Worm (Caenorhabditis elegans): ENCODE results near the gene T26A5.6.

T26A5.6 gene

ce11 chrIII:6454183-6454582 lies 3.7 kb upstream of the T26A5.6 start, which contains the start of gene jhdm-1:
jhdm-1 (plus strand) TSS chrIII:6454483.
- no peak for TF ChIP-seq flt-1 (GFP tag; IDR thresholded peaks at IDR 0.05)
- no peak for TF ChIP-seq klf-2 (GFP tag; conservative IDR thresholded peaks at IDR 0.05)
- no peak for TF ChIP-seq cog-1 (tag; optimal IDR thresholded peaks at IDR 0.05)
- TF ChIP-seq ref-1 (GFP tag; conservative IDR thresholded peaks at IDR 0.05): no peak
- no peak for TF ChIP-seq ztf-29 (GFP tag; IDR thresholded peaks at IDR 0.05)
- no peak for TF ChIP-seq T22C8.4 (GFP tag; IDR thresholded peaks at IDR 0.05)
- TF ChIP-seq med-1 (GFP tag; optimal IDR thresholded peaks at IDR 0.05; ENCODE audit: insufficient read depth): no peak
- no peak for TF ChIP-seq ztf-23 (GFP tag; IDR thresholded peaks at IDR 0.05)
- TF ChIP-seq tab-1 (GFP tag; IDR thresholded peaks at IDR 0.05): no peak

ce11 chrIII:6453665-6454064 lies 3.2 kb upstream of the T26A5.6 start:
- TF ChIP-seq cog-1 (tag; optimal IDR thresholded peaks at IDR 0.05) (peak; percentile 74), ztf-23 (GFP tag; IDR thresholded peaks at IDR 0.05) (peak; percentile 85), med-1 (GFP tag; optimal IDR thresholded peaks at IDR 0.05; ENCODE audit: insufficient read depth) (peak; percentile 35), tab-1 (GFP tag; IDR thresholded peaks at IDR 0.05) (peak; percentile 62; the same call in 1 of the 2 replicates), ref-1 (GFP tag; conservative IDR thresholded peaks at IDR 0.05) (0 out of 2 replicates have a peak, but pooled peaks have one; percentile 34), flt-1 (GFP tag; IDR thresholded peaks at IDR 0.05) (peak; percentile 74), ztf-29 (GFP tag; IDR thresholded peaks at IDR 0.05) (peak; percentile 74), klf-2 (GFP tag; conservative IDR thresholded peaks at IDR 0.05) (no peak), T22C8.4 (GFP tag; IDR thresholded peaks at IDR 0.05) (0 out of 2 replicates have a peak, but pooled peaks have one; percentile 36)

- TF ChIP-seq klf-2 (GFP tag; conservative IDR thresholded peaks at IDR 0.05) (no peak), cog-1 (tag; optimal IDR thresholded peaks at IDR 0.05) (no peak), ztf-29 (GFP tag; IDR thresholded peaks at IDR 0.05) (no peak), ztf-23 (GFP tag; IDR thresholded peaks at IDR 0.05) (no peak), flt-1 (GFP tag; IDR thresholded peaks at IDR 0.05) (no peak), tab-1 (GFP tag; IDR thresholded peaks at IDR 0.05) (no peak), med-1 (GFP tag; optimal IDR thresholded peaks at IDR 0.05; ENCODE audit: insufficient read depth) (no peak), ref-1 (GFP tag; conservative IDR thresholded peaks at IDR 0.05) (no peak), T22C8.4 (GFP tag; IDR thresholded peaks at IDR 0.05) (no peak)
These were observed 2.2 kb upstream of the T26A5.6 start for ce11 chrIII:6452683-6453082.

- TF ChIP-seq ref-1 (GFP tag; conservative IDR thresholded peaks at IDR 0.05): no peak
- TF ChIP-seq ztf-23 (GFP tag; IDR thresholded peaks at IDR 0.05): no peak
- no peak for TF ChIP-seq med-1 (GFP tag; optimal IDR thresholded peaks at IDR 0.05; ENCODE audit: insufficient read depth)
- TF ChIP-seq cog-1 (tag; optimal IDR thresholded peaks at IDR 0.05): no peak
- no peak for TF ChIP-seq flt-1 (GFP tag; IDR thresholded peaks at IDR 0.05)
- no peak for TF ChIP-seq tab-1 (GFP tag; IDR thresholded peaks at IDR 0.05)
- TF ChIP-seq T22C8.4 (GFP tag; IDR thresholded peaks at IDR 0.05): no peak
- no peak for TF ChIP-seq ztf-29 (GFP tag; IDR thresholded peaks at IDR 0.05)
- TF ChIP-seq klf-2 (GFP tag; conservative IDR thresholded peaks at IDR 0.05): no peak
These were observed 1.8 kb upstream of the T26A5.6 start, which contains the start of gene set-1 for ce11 chrIII:6452278-6452677. set-1 (minus strand) TSS chrIII:6452378.

ce11 chrIII:6449854-6450253 lies 642 bp downstream of the T26A5.6 start:
- TF ChIP-seq flt-1 (GFP tag; IDR thresholded peaks at IDR 0.05): no peak

ce11 chrIII:6447521-6447920 lies 3.0 kb downstream of the T26A5.6 start:
- TF ChIP-seq ztf-23 (GFP tag; IDR thresholded peaks at IDR 0.05): 0 out of 2 replicates have a peak, but pooled peaks have one; percentile 13
- TF ChIP-seq ref-1 (GFP tag; conservative IDR thresholded peaks at IDR 0.05): no peak
- no peak for TF ChIP-seq klf-2 (GFP tag; conservative IDR thresholded peaks at IDR 0.05)
- no peak for TF ChIP-seq ztf-29 (GFP tag; IDR thresholded peaks at IDR 0.05)
- TF ChIP-seq flt-1 (GFP tag; IDR thresholded peaks at IDR 0.05): no peak
- no peak for TF ChIP-seq cog-1 (tag; optimal IDR thresholded peaks at IDR 0.05)
- TF ChIP-seq tab-1 (GFP tag; IDR thresholded peaks at IDR 0.05): no peak
- TF ChIP-seq med-1 (GFP tag; optimal IDR thresholded peaks at IDR 0.05; ENCODE audit: insufficient read depth): no peak

ce11 chrIII:6446807-6447206 lies 3.7 kb downstream of the T26A5.6 start, which contains the start of gene let-721:
let-721 (minus strand) TSS chrIII:6446907.
- TF ChIP-seq ztf-23 (GFP tag; IDR thresholded peaks at IDR 0.05): no peak

ce11 chrIII:6444335-6444734 lies 6.2 kb downstream of the T26A5.6 start, which contains the start of gene C05D11.13:
C05D11.13 (minus strand) TSS chrIII:6444586.
- TF ChIP-seq med-1 (GFP tag; optimal IDR thresholded peaks at IDR 0.05; ENCODE audit: insufficient read depth) (no peak), ref-1 (GFP tag; conservative IDR thresholded peaks at IDR 0.05) (no peak), tab-1 (GFP tag; IDR thresholded peaks at IDR 0.05) (no peak), T22C8.4 (GFP tag; IDR thresholded peaks at IDR 0.05) (no peak), ztf-23 (GFP tag; IDR thresholded peaks at IDR 0.05) (no peak)

ce11 chrIII:6442305-6443125 lies 8.0 kb downstream of the T26A5.6 start, which contains the start of gene mel-32:
mel-32 (minus strand) TSS chrIII:6443000.
- TF ChIP-seq ztf-23 (GFP tag; IDR thresholded peaks at IDR 0.05): no peak
- no peak for TF ChIP-seq flt-1 (GFP tag; IDR thresholded peaks at IDR 0.05)
- TF ChIP-seq klf-2 (GFP tag; conservative IDR thresholded peaks at IDR 0.05): no peak
- no peak for TF ChIP-seq ztf-29 (GFP tag; IDR thresholded peaks at IDR 0.05)
- TF ChIP-seq cog-1 (tag; optimal IDR thresholded peaks at IDR 0.05): no peak
- TF ChIP-seq ref-1 (GFP tag; conservative IDR thresholded peaks at IDR 0.05): no peak
- no peak for TF ChIP-seq med-1 (GFP tag; optimal IDR thresholded peaks at IDR 0.05; ENCODE audit: insufficient read depth)
- no peak for TF ChIP-seq tab-1 (GFP tag; IDR thresholded peaks at IDR 0.05)
- no peak for TF ChIP-seq T22C8.4 (GFP tag; IDR thresholded peaks at IDR 0.05)

- TF ChIP-seq ztf-29 (GFP tag; IDR thresholded peaks at IDR 0.05) (no peak), flt-1 (GFP tag; IDR thresholded peaks at IDR 0.05) (no peak), tab-1 (GFP tag; IDR thresholded peaks at IDR 0.05) (no peak), klf-2 (GFP tag; conservative IDR thresholded peaks at IDR 0.05) (no peak), cog-1 (tag; optimal IDR thresholded peaks at IDR 0.05) (no peak), ztf-23 (GFP tag; IDR thresholded peaks at IDR 0.05) (no peak), med-1 (GFP tag; optimal IDR thresholded peaks at IDR 0.05; ENCODE audit: insufficient read depth) (no peak), T22C8.4 (GFP tag; IDR thresholded peaks at IDR 0.05) (no peak), ref-1 (GFP tag; conservative IDR thresholded peaks at IDR 0.05) (no peak)
These were observed 10.6 kb downstream of the T26A5.6 start for ce11 chrIII:6439854-6440253.

Measured in whole organism, midembryonic.